Worm (Caenorhabditis elegans): Measurements from ENCODE around the gene bcas-2.

ce11 chrIII:6210215-6210822 is 35.3 kb downstream of the bcas-2 start:
- TF ChIP-seq nhr-12 (tag; optimal IDR thresholded peaks at IDR 0.05): no peak
- no peak for TF ChIP-seq lin-32 (GFP tag; optimal IDR thresholded peaks at IDR 0.05)
- no peak for TF ChIP-seq unc-39 (tag; optimal IDR thresholded peaks at IDR 0.05)
- TF ChIP-seq lsy-2 (tag; optimal IDR thresholded peaks at IDR 0.05): no peak
- no peak for TF ChIP-seq nhr-76 (tag; optimal IDR thresholded peaks at IDR 0.05)
- TF ChIP-seq ztf-11 (tag; optimal IDR thresholded peaks at IDR 0.05): no peak
- no peak for TF ChIP-seq bed-3 (GFP tag; optimal IDR thresholded peaks at IDR 0.05)
- no peak for TF ChIP-seq flh-1 (GFP tag; optimal IDR thresholded peaks at IDR 0.05)
- no peak for TF ChIP-seq ceh-43 (GFP tag; optimal IDR thresholded peaks at IDR 0.05)
